Fruit fly (Drosophila melanogaster): ENCODE results near the gene CG15432.

Gene CG15432

dm6 chr2L:4403013-4403604, 39.0 kb upstream of the CG15432 start, which contains the start of gene Dim1 (continued):
- no peak for TF ChIP-seq Fer3 (tag; optimal IDR thresholded peaks at IDR 0.05)
- TF ChIP-seq Ptx1 (GFP tag; IDR thresholded peaks at IDR 0.05) = no peak
- TF ChIP-seq B-H2 (GFP tag; optimal IDR thresholded peaks at IDR 0.05) = no peak
- peak; percentile 87 for TF ChIP-seq CG13287 (GFP tag; IDR thresholded peaks at IDR 0.05; ENCODE audit: partially characterized antibody)
- TF ChIP-seq inv (GFP tag; IDR thresholded peaks at IDR 0.05; ENCODE audit: partially characterized antibody) = peak; percentile 27; the same call in 1 of the 2 replicates
- no peak for TF ChIP-seq CG13624 (GFP tag; optimal IDR thresholded peaks at IDR 0.05)
- no peak for TF ChIP-seq Dfd (GFP tag; optimal IDR thresholded peaks at IDR 0.05)
- TF ChIP-seq D (optimal IDR thresholded peaks at IDR 0.05) = no peak
- TF ChIP-seq D (GFP tag; optimal IDR thresholded peaks at IDR 0.05) = no peak
- no peak for TF ChIP-seq PHDP (tag; optimal IDR thresholded peaks at IDR 0.05)
- no peak for TF ChIP-seq CG10321 (GFP tag; IDR thresholded peaks at IDR 0.05)
- peak; percentile 31 for TF ChIP-seq CG13775 (GFP tag; optimal IDR thresholded peaks at IDR 0.05)
- TF ChIP-seq CG17802 (tag; optimal IDR thresholded peaks at IDR 0.05) = no peak
- TF ChIP-seq CG8924 (tag; optimal IDR thresholded peaks at IDR 0.05) = no peak
- no peak for TF ChIP-seq Rx (GFP tag; IDR thresholded peaks at IDR 0.05)
- no peak for TF ChIP-seq stc (GFP tag; IDR thresholded peaks at IDR 0.05)
- no peak for TF ChIP-seq sd (tag; optimal IDR thresholded peaks at IDR 0.05)
- peak; percentile 42 for TF ChIP-seq luna (GFP tag; optimal IDR thresholded peaks at IDR 0.05)
- TF ChIP-seq CG1832 (GFP tag; optimal IDR thresholded peaks at IDR 0.05) = no peak
- TF ChIP-seq HHEX (GFP tag; optimal IDR thresholded peaks at IDR 0.05) = no peak
- no peak for TF ChIP-seq fd3F (GFP tag; optimal IDR thresholded peaks at IDR 0.05)
- no peak for TF ChIP-seq CG14667 (GFP tag; IDR thresholded peaks at IDR 0.05)
- TF ChIP-seq Gsc (GFP tag; IDR thresholded peaks at IDR 0.05) = no peak
- TF ChIP-seq wdn (GFP tag; IDR thresholded peaks at IDR 0.05) = no peak
- TF ChIP-seq CG11456 (GFP tag; IDR thresholded peaks at IDR 0.05) = no peak
- TF ChIP-seq trh (GFP tag; optimal IDR thresholded peaks at IDR 0.05) = no peak
- no peak for TF ChIP-seq dati (GFP tag; IDR thresholded peaks at IDR 0.05)
- TF ChIP-seq her (GFP tag; optimal IDR thresholded peaks at IDR 0.05) = no peak
- no peak for TF ChIP-seq CG42726 (GFP tag; IDR thresholded peaks at IDR 0.05; ENCODE audit: partially characterized antibody)
- no peak for TF ChIP-seq HLH3B (GFP tag; IDR thresholded peaks at IDR 0.05)
- TF ChIP-seq CG9797 (GFP tag; optimal IDR thresholded peaks at IDR 0.05) = no peak
- TF ChIP-seq TFAM (GFP tag; optimal IDR thresholded peaks at IDR 0.05) = no peak
- no peak for TF ChIP-seq CG6254 (GFP tag; optimal IDR thresholded peaks at IDR 0.05)
- peak; percentile 37 for TF ChIP-seq CG6765 (GFP tag; optimal IDR thresholded peaks at IDR 0.05)
- TF ChIP-seq CTCF (GFP tag; optimal IDR thresholded peaks at IDR 0.05) = peak; percentile 14
- TF ChIP-seq CG2129 (GFP tag; IDR thresholded peaks at IDR 0.05; ENCODE audit: partially characterized antibody) = no peak
- peak; percentile 67; the same call in 2 of the 3 replicates for TF ChIP-seq CG7963 (GFP tag; IDR thresholded peaks at IDR 0.05; ENCODE audit: partially characterized antibody)
- no peak for TF ChIP-seq CG10274 (GFP tag; optimal IDR thresholded peaks at IDR 0.05)
- peak; percentile 19 for TF ChIP-seq Lhr (GFP tag; optimal IDR thresholded peaks at IDR 0.05)
- no peak for TF ChIP-seq Dip3 (GFP tag; optimal IDR thresholded peaks at IDR 0.05)
- no peak for TF ChIP-seq usp (GFP tag; optimal IDR thresholded peaks at IDR 0.05)
- TF ChIP-seq dmrt11E (tag; optimal IDR thresholded peaks at IDR 0.05) = no peak
- peak; percentile 12 for TF ChIP-seq Hmr (GFP tag; optimal IDR thresholded peaks at IDR 0.05)
- TF ChIP-seq shn (GFP tag; optimal IDR thresholded peaks at IDR 0.05) = no peak
- TF ChIP-seq kah (GFP tag; optimal IDR thresholded peaks at IDR 0.05) = no peak
- TF ChIP-seq nom (GFP tag; optimal IDR thresholded peaks at IDR 0.05) = no peak
- TF ChIP-seq hth (optimal IDR thresholded peaks at IDR 0.05) = no peak
- TF ChIP-seq CG9817 (tag; optimal IDR thresholded peaks at IDR 0.05) = no peak
- TF ChIP-seq CG7357 (GFP tag; IDR thresholded peaks at IDR 0.05) = no peak
- no peak for TF ChIP-seq cad (GFP tag; optimal IDR thresholded peaks at IDR 0.05)
- TF ChIP-seq CG1792 (GFP tag; optimal IDR thresholded peaks at IDR 0.05) = peak; percentile 14
- TF ChIP-seq sr (GFP tag; IDR thresholded peaks at IDR 0.05) = no peak
